Worm (Caenorhabditis elegans): ENCODE results near the gene twk-31.

DNA sequence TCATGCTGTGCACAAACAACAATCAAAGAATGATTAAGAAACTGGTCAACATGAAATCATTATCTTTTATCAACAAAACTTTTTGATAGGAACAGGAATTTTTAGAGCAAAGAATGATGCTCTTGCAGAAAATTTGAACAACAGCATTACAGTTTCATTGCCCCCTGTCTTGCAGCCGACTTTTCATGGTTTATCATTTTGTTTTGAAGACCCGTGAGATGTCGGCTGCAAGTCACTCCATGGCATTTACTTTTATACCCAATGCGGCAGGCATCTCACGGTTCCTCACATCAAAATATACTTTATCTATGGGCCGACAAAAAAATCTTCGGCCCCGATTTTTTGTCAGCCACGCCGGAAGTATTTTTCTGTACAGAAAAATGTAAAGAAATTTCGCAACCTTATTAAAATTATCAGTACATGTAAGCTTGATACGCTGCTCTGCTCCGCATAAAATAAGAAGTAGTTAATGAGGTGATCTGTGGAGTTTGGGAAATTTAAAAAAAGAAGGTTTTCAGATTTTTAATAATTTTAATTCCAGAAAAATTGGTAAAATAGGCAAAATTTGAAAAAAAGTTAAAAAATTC is 33.0 kb downstream of the twk-31 start:
- TF ChIP-seq nhr-11 (tag; optimal IDR thresholded peaks at IDR 0.05), result no peak
- no peak for TF ChIP-seq unc-86 (tag; optimal IDR thresholded peaks at IDR 0.05)
- no peak for TF ChIP-seq elt-4 (tag; optimal IDR thresholded peaks at IDR 0.05)
- TF ChIP-seq madf-2 (tag; optimal IDR thresholded peaks at IDR 0.05), result no peak
